Worm (Caenorhabditis elegans): Measurements from ENCODE around the gene F45E1.5.

The F45E1.5 gene

ce11 chrX:8019665-8020064 lies 43.2 kb downstream of the F45E1.5 start (continued):
- TF ChIP-seq ama-1 (optimal IDR thresholded peaks at IDR 0.05) (no peak), ama-1 (GFP tag; optimal IDR thresholded peaks at IDR 0.05) (peak in 1 of 2 experiments; percentile 7), snpc-3.4 (tag; optimal IDR thresholded peaks at IDR 0.05) (no peak), ztf-6 (GFP tag; IDR thresholded peaks at IDR 0.05) (0 out of 2 replicates have a peak, but pooled peaks have one; percentile 28), snpc-1.1 (tag; optimal IDR thresholded peaks at IDR 0.05; ENCODE audit: insufficient read depth) (no peak), mes-4 (tag; optimal IDR thresholded peaks at IDR 0.05) (no peak), die-1 (tag; optimal IDR thresholded peaks at IDR 0.05) (no peak), nhr-27 (tag; optimal IDR thresholded peaks at IDR 0.05) (no peak), rec-8 (tag; optimal IDR thresholded peaks at IDR 0.05) (no peak), egl-18 (GFP tag; IDR thresholded peaks at IDR 0.05) (no peak), hsf-1 (GFP tag; IDR thresholded peaks at IDR 0.05) (peak; percentile 52; the same call in 1 of the 2 replicates), zim-3 (tag; optimal IDR thresholded peaks at IDR 0.05) (peak; percentile 30), nfya-1 (tag; optimal IDR thresholded peaks at IDR 0.05; ENCODE audit: borderline replicate concordance, insufficient read depth) (no peak), ceh-58 (GFP tag; IDR thresholded peaks at IDR 0.05) (no peak), gei-17 (GFP tag; optimal IDR thresholded peaks at IDR 0.05) (peak; percentile 60), F23B12.7 (tag; optimal IDR thresholded peaks at IDR 0.05; ENCODE audit: insufficient read depth) (peak; percentile 24), K11D2.4 (GFP tag; IDR thresholded peaks at IDR 0.05) (peak; percentile 81), Y79H2A.3 (GFP tag; conservative IDR thresholded peaks at IDR 0.05) (no peak), ceh-100 (GFP tag; IDR thresholded peaks at IDR 0.05) (no peak), xnd-1 (tag; optimal IDR thresholded peaks at IDR 0.05) (no peak), nhr-80 (tag; optimal IDR thresholded peaks at IDR 0.05) (peak; percentile 80), ceh-91 (GFP tag; IDR thresholded peaks at IDR 0.05) (no peak), tlf-1 (GFP tag; optimal IDR thresholded peaks at IDR 0.05) (peak; percentile 45), dpff-1 (tag; optimal IDR thresholded peaks at IDR 0.05) (no peak), B0035.1 (tag; optimal IDR thresholded peaks at IDR 0.05) (no peak), ceh-79 (tag; optimal IDR thresholded peaks at IDR 0.05) (peak; percentile 29), attf-3 (GFP tag; conservative IDR thresholded peaks at IDR 0.05) (no peak; the same call in 1 of the 2 replicates), ztf-28 (GFP tag; IDR thresholded peaks at IDR 0.05) (no peak), lag-1 (GFP tag; IDR thresholded peaks at IDR 0.05) (no peak), sea-2 (GFP tag; IDR thresholded peaks at IDR 0.05) (no peak), sptf-2 (GFP tag; optimal IDR thresholded peaks at IDR 0.05) (no peak), madf-6 (GFP tag; IDR thresholded peaks at IDR 0.05) (peak; percentile 41; the same call in 1 of the 2 replicates), egrh-3 (GFP tag; IDR thresholded peaks at IDR 0.05) (peak; percentile 83), athp-1 (tag; optimal IDR thresholded peaks at IDR 0.05) (no peak), repo-1 (tag; optimal IDR thresholded peaks at IDR 0.05) (peak; percentile 63), ztf-18 (tag; optimal IDR thresholded peaks at IDR 0.05) (peak; percentile 40), mel-28 (tag; optimal IDR thresholded peaks at IDR 0.05; ENCODE audit: borderline replicate concordance) (no peak), hrde-1 (tag; optimal IDR thresholded peaks at IDR 0.05; ENCODE audit: borderline replicate concordance) (no peak), lin-26 (GFP tag; IDR thresholded peaks at IDR 0.05) (no peak), lin-35 (GFP tag; optimal IDR thresholded peaks at IDR 0.05) (peak in 1 of 3 experiments; percentile 76), hmg-20 (GFP tag; IDR thresholded peaks at IDR 0.05) (peak; percentile 50; the same call in 1 of the 2 replicates), tbx-9 (tag; optimal IDR thresholded peaks at IDR 0.05; ENCODE audit: borderline replicate concordance) (no peak), ekl-4 (GFP tag; IDR thresholded peaks at IDR 0.05) (peak; percentile 56), aptf-2 (GFP tag; conservative IDR thresholded peaks at IDR 0.05) (no peak), mxl-1 (tag; optimal IDR thresholded peaks at IDR 0.05) (no peak), mcd-1 (GFP tag; IDR thresholded peaks at IDR 0.05) (peak; percentile 58), madf-10 (tag; optimal IDR thresholded peaks at IDR 0.05) (peak; percentile 70), efl-1 (GFP tag; optimal IDR thresholded peaks at IDR 0.05) (no peak), ets-4 (GFP tag; optimal IDR thresholded peaks at IDR 0.05) (peak; percentile 37)
